Worm (Caenorhabditis elegans) whole organism, L4 larva: ENCODE measurements around the gene nhr-205.
A peak's percentile ranks its signal among the peaks of the same experiment; 100 is the strongest.

Experiments used
- F10B5.3 ChIP-seq: sonication (generic microtip); optimal IDR thresholded peaks from 2 replicates; lab custom pipeline; 2016; ENCODE audit warnings: mild to moderate bottlenecking, missing genetic modification characterization, missing compliant biosample characterization
- T26A8.4 ChIP-seq: fragments of 200-800 bp; sonication (Bioruptor generic); IDR thresholded peaks from 2 replicates; pipeline ENCODE4 v1.3.6; 2022; ENCODE audit warnings: missing genetic modification characterization, missing compliant biosample characterization
- Y105C5A.15 ChIP-seq: fragments of 200-800 bp; sonication (Bioruptor generic); IDR thresholded peaks from 2 replicates; pipeline ENCODE4 v1.3.6; 2022; ENCODE audit warnings: missing genetic modification characterization, missing compliant biosample characterization
- Y48G9A.11 ChIP-seq: fragments of 200-800 bp; sonication (Bioruptor generic); IDR thresholded peaks from 2 replicates; pipeline ENCODE4 v1.3.6; 2022; ENCODE audit warnings: missing genetic modification reagents, missing genetic modification characterization, missing compliant biosample characterization
- Y5F2A.4 ChIP-seq: fragments of 200-800 bp; sonication (Bioruptor generic); optimal IDR thresholded peaks from 2 replicates; lab custom pipeline; 2018; ENCODE audit warnings: mild to moderate bottlenecking, missing genetic modification characterization, missing compliant biosample characterization
- Y75B8A.6 ChIP-seq: fragments of 200-800 bp; sonication (Bioruptor generic); IDR thresholded peaks from 2 replicates; pipeline ENCODE4 v1.3.6; 2022; ENCODE audit warnings: missing genetic modification reagents, missing genetic modification characterization, missing compliant biosample characterization
- ZK337.2 ChIP-seq: fragments of 200-800 bp; sonication (Bioruptor generic); IDR thresholded peaks from 2 replicates; pipeline ENCODE4 v1.3.6; 2022; ENCODE audit warnings: missing genetic modification reagents, missing genetic modification characterization, missing compliant biosample characterization
- ZK546.5 ChIP-seq, 2 experiments: sonication (generic microtip); optimal IDR thresholded peaks; 2 replicates each; lab custom pipeline; 2017; ENCODE audit warnings: missing biosample characterization in 2 of 2, missing genetic modification characterization in 2 of 2
- aha-1 ChIP-seq: fragments of 150-350 bp; peaks from one replicate; lab custom pipeline; 2014; ENCODE audit warnings: missing biosample characterization, missing genetic modification characterization
- arid-1 ChIP-seq: fragments of 200-800 bp; sonication (Bioruptor generic); conservative IDR thresholded peaks from 2 replicates; pipeline ENCODE4 v1.3.6; 2022; ENCODE audit warnings: missing genetic modification reagents, missing genetic modification characterization, missing compliant biosample characterization
- ceh-28 ChIP-seq: fragments of 150-350 bp; optimal IDR thresholded peaks from 2 replicates; lab custom pipeline; 2014; ENCODE audit warnings: missing biosample characterization, missing genetic modification reagents, missing genetic modification characterization
- cey-2 ChIP-seq: sonication (generic microtip); optimal IDR thresholded peaks from 3 replicates; lab custom pipeline; 2017; ENCODE audit warnings: missing genetic modification characterization, mild to moderate bottlenecking, missing compliant biosample characterization, antibody characterized with exemption, borderline replicate concordance; ENCODE audit not compliant: insufficient read depth
- ctbp-1 ChIP-seq: fragments of 200-800 bp; sonication (Bioruptor generic); IDR thresholded peaks from 2 replicates; pipeline ENCODE4 v1.3.6; 2022; ENCODE audit warnings: missing genetic modification reagents, missing genetic modification characterization, missing compliant biosample characterization
- daf-16 ChIP-seq, 3 experiments: sonication (generic microtip); optimal IDR thresholded peaks; 2 replicates each; lab custom pipeline; 2016 to 2017; ENCODE audit warnings: missing genetic modification characterization in 3 of 3, missing genetic modification reagents in 3 of 3, mild to moderate bottlenecking in 2 of 3, missing compliant biosample characterization in 2 of 3, missing biosample characterization in 1 of 3, moderate library complexity in 1 of 3
- daf-19 ChIP-seq: fragments of 200-800 bp; sonication (Bioruptor generic); conservative IDR thresholded peaks from 2 replicates; pipeline ENCODE4 v1.3.6; 2022; ENCODE audit warnings: missing genetic modification characterization, missing compliant biosample characterization
- dmd-6 ChIP-seq: fragments of 200-800 bp; sonication (Bioruptor generic); IDR thresholded peaks from 2 replicates; pipeline ENCODE4 v1.3.6; 2022; ENCODE audit warnings: missing genetic modification reagents, missing genetic modification characterization, missing compliant biosample characterization
- dmd-9 ChIP-seq: fragments of 200-800 bp; sonication (Bioruptor generic); IDR thresholded peaks from 2 replicates; pipeline ENCODE4 v1.3.6; 2022; ENCODE audit warnings: missing genetic modification reagents, missing genetic modification characterization, missing compliant biosample characterization
- dve-1 ChIP-seq: sonication (generic microtip); optimal IDR thresholded peaks from 2 replicates; lab custom pipeline; 2017; ENCODE audit warnings: antibody characterized with exemption, mild to moderate bottlenecking, missing genetic modification characterization, missing compliant biosample characterization; ENCODE audit not compliant: insufficient read depth
- egl-27 ChIP-seq: sonication (generic microtip); optimal IDR thresholded peaks from 3 replicates; lab custom pipeline; 2017; ENCODE audit warnings: missing biosample characterization, missing genetic modification reagents, missing genetic modification characterization
- egl-43 ChIP-seq: fragments of 200-800 bp; sonication (Bioruptor generic); IDR thresholded peaks from 2 replicates; pipeline ENCODE4 v1.3.6; 2022; ENCODE audit warnings: missing genetic modification reagents, missing genetic modification characterization, missing compliant biosample characterization
- fos-1 ChIP-seq: fragments of 150-350 bp; optimal IDR thresholded peaks from 2 replicates; lab custom pipeline; 2014; ENCODE audit warnings: missing biosample characterization, missing genetic modification characterization
- hlh-11 ChIP-seq: fragments of 200-800 bp; sonication (Bioruptor generic); optimal IDR thresholded peaks from 2 replicates; lab custom pipeline; 2018; ENCODE audit warnings: mild to moderate bottlenecking, missing genetic modification characterization, missing compliant biosample characterization
- hlh-30 ChIP-seq: sonication (generic microtip); optimal IDR thresholded peaks from 2 replicates; lab custom pipeline; 2017; ENCODE audit warnings: antibody characterized with exemption, mild to moderate bottlenecking, missing genetic modification characterization, missing compliant biosample characterization; ENCODE audit not compliant: insufficient read depth
- mdl-1 ChIP-seq, 2 experiments: fragments of 150-350 bp in 1 of 2; sonication (generic microtip) in 1 of 2; optimal IDR thresholded peaks; 2 replicates each; lab custom pipeline; 2014 to 2017; ENCODE audit warnings: missing biosample characterization in 2 of 2, missing genetic modification characterization in 2 of 2
- mep-1 ChIP-seq: fragments of 150-350 bp; sonication (generic microtip); optimal IDR thresholded peaks from 3 replicates; lab custom pipeline; 2014; ENCODE audit warnings: missing biosample characterization, missing genetic modification characterization
- mxl-3 ChIP-seq: fragments of 200-800 bp; sonication (Bioruptor generic); optimal IDR thresholded peaks from 2 replicates; lab custom pipeline; 2018; ENCODE audit warnings: mild to moderate bottlenecking, missing genetic modification characterization, missing compliant biosample characterization
- nhr-102 ChIP-seq: sonication (generic microtip); optimal IDR thresholded peaks from 2 replicates; lab custom pipeline; 2016; ENCODE audit warnings: mild to moderate bottlenecking, missing genetic modification characterization, moderate library complexity, missing compliant biosample characterization
- nhr-25 ChIP-seq: sonication (generic microtip); optimal IDR thresholded peaks from 2 replicates; lab custom pipeline; 2017; ENCODE audit warnings: missing genetic modification characterization, mild to moderate bottlenecking, missing compliant biosample characterization, antibody characterized with exemption, moderate library complexity, borderline replicate concordance; ENCODE audit not compliant: insufficient read depth
- nhr-28 ChIP-seq: fragments of 150-350 bp; optimal IDR thresholded peaks from 2 replicates; lab custom pipeline; 2014; ENCODE audit warnings: missing biosample characterization, missing genetic modification characterization
- nhr-42 ChIP-seq: fragments of 200-800 bp; sonication (Bioruptor generic); IDR thresholded peaks from 2 replicates; pipeline ENCODE4 v1.3.6; 2022; ENCODE audit warnings: missing genetic modification characterization, missing compliant biosample characterization
- nhr-48 ChIP-seq: sonication (generic microtip); optimal IDR thresholded peaks from 2 replicates; lab custom pipeline; 2016; ENCODE audit warnings: mild to moderate bottlenecking, missing genetic modification characterization, missing compliant biosample characterization
- nhr-77 ChIP-seq: fragments of 150-350 bp; optimal IDR thresholded peaks from 2 replicates; lab custom pipeline; 2014; ENCODE audit warnings: missing biosample characterization, missing genetic modification characterization
- pha-4 ChIP-seq, 2 experiments: fragments of 150-350 bp in 1 of 2; fragments of 200-800 bp in 1 of 2; sonication (Bioruptor generic) in 1 of 2; IDR thresholded peaks in 1 of 2; optimal IDR thresholded peaks in 1 of 2; 2 replicates each; pipeline versions ENCODE4 v1.3.6 to Lab custom; 2014 to 2022; ENCODE audit warnings: missing genetic modification characterization in 2 of 2, missing genetic modification reagents in 2 of 2, missing biosample characterization in 1 of 2, missing compliant biosample characterization in 1 of 2
- php-3 ChIP-seq: fragments of 200-800 bp; sonication (Bioruptor generic); IDR thresholded peaks from 2 replicates; pipeline ENCODE4 v1.3.6; 2022; ENCODE audit warnings: missing genetic modification reagents, missing genetic modification characterization, missing compliant biosample characterization
- pqm-1 ChIP-seq: sonication (generic microtip); optimal IDR thresholded peaks from 2 replicates; lab custom pipeline; 2017; ENCODE audit warnings: missing biosample characterization, missing genetic modification characterization
- sdz-12 ChIP-seq: fragments of 200-800 bp; sonication (Bioruptor generic); optimal IDR thresholded peaks from 2 replicates; lab custom pipeline; 2018; ENCODE audit warnings: mild to moderate bottlenecking, missing genetic modification characterization, missing compliant biosample characterization
- tag-97 ChIP-seq: fragments of 200-800 bp; sonication (Bioruptor generic); IDR thresholded peaks from 2 replicates; pipeline ENCODE4 v1.3.6; 2022; ENCODE audit warnings: missing genetic modification characterization, missing compliant biosample characterization
- zip-2 ChIP-seq: fragments of 150-350 bp; optimal IDR thresholded peaks from 2 replicates; lab custom pipeline; 2014; ENCODE audit warnings: missing biosample characterization, missing genetic modification characterization
- ztf-7 ChIP-seq: fragments of 150-350 bp; optimal IDR thresholded peaks from 2 replicates; lab custom pipeline; 2014; ENCODE audit warnings: missing biosample characterization, missing genetic modification characterization

The nhr-205 gene

ce11 chrV:10111129-10111528 lies 29.6 kb upstream of the nhr-205 start:
- TF ChIP-seq daf-16 (GFP tag; optimal IDR thresholded peaks at IDR 0.05; lab: Kevin White, UChicago) (no peak), daf-16 (tag; optimal IDR thresholded peaks at IDR 0.05; lab: Kevin White, UChicago) (peak; percentile 53), daf-19 (GFP tag; lab: Robert Waterston, UW) (no peak), Y48G9A.11 (GFP tag; lab: Robert Waterston, UW) (no peak), Y5F2A.4 (GFP tag; lab: Kevin White, UChicago) (no peak), mdl-1 (tag; optimal IDR thresholded peaks at IDR 0.05; lab: Kevin White, UChicago) (no peak), egl-27 (tag; lab: Kevin White, UChicago) (no peak), pqm-1 (tag; lab: Kevin White, UChicago) (peak; percentile 44), nhr-28 (tag; lab: Kevin White, UChicago) (peak; percentile 17), tag-97 (no peak)

- no peak for TF ChIP-seq nhr-42 (GFP tag; lab: Robert Waterston, UW)
- no peak for TF ChIP-seq Y75B8A.6 (GFP tag; lab: Robert Waterston, UW)
- TF ChIP-seq ctbp-1 (GFP tag; lab: Robert Waterston, UW): no peak
- no peak for TF ChIP-seq arid-1 (GFP tag; lab: Robert Waterston, UW)
- no peak for TF ChIP-seq sdz-12
- no peak for TF ChIP-seq pha-4 (GFP tag; IDR thresholded peaks at IDR 0.05; lab: Robert Waterston, UW)
- no peak for TF ChIP-seq pha-4 (tag; optimal IDR thresholded peaks at IDR 0.05; lab: Kevin White, UChicago)
- TF ChIP-seq ceh-28 (tag; lab: Kevin White, UChicago): no peak
- TF ChIP-seq nhr-48 (tag; lab: Kevin White, UChicago): no peak
- TF ChIP-seq ZK337.2 (GFP tag; lab: Robert Waterston, UW): no peak
- TF ChIP-seq daf-19 (GFP tag; lab: Robert Waterston, UW): no peak
Measured at ce11 chrV:10107309-10107708, 25.7 kb upstream of the nhr-205 start, which contains the start of gene C08B6.11. TSS of gene C08B6.11 (plus strand) at chrV:10107609.

- no peak for TF ChIP-seq ZK546.5 (tag; optimal IDR thresholded peaks at IDR 0.05; lab: Kevin White, UChicago)
- TF ChIP-seq aha-1 (tag; lab: Kevin White, UChicago): peak; percentile 44
Measured at ce11 chrV:10105412-10105811, 23.8 kb upstream of the nhr-205 start, which contains the start of gene C08B6.2. TSS of gene C08B6.2 (plus strand) at chrV:10105712.

ce11 chrV:10104785-10105310 lies 23.3 kb upstream of the nhr-205 start, which contains the start of gene ugt-17:
TSS of gene ugt-17 (minus strand) at chrV:10104964.
- peak; percentile 61 for TF ChIP-seq nhr-77 (tag; lab: Kevin White, UChicago)
- no peak for TF ChIP-seq egl-43
- peak; percentile 7 for TF ChIP-seq nhr-102
- peak; percentile 60; the same call in 1 of the 2 replicates for TF ChIP-seq php-3 (GFP tag; lab: Robert Waterston, UW)
- no peak for TF ChIP-seq daf-16 (GFP tag; optimal IDR thresholded peaks at IDR 0.05; lab: Kevin White, UChicago)
- peak; percentile 91 for TF ChIP-seq daf-16 (tag; optimal IDR thresholded peaks at IDR 0.05; lab: Kevin White, UChicago)
- peak; percentile 74 for TF ChIP-seq pqm-1 (tag; lab: Kevin White, UChicago)
- peak; percentile 78 for TF ChIP-seq dmd-6
- peak; percentile 70 for TF ChIP-seq dve-1 (tag; lab: Kevin White, UChicago)
- no peak for TF ChIP-seq T26A8.4 (GFP tag; lab: Robert Waterston, UW)
- TF ChIP-seq hlh-11: peak; percentile 50
- peak; percentile 65 for TF ChIP-seq nhr-28 (tag; lab: Kevin White, UChicago)

ce11 chrV:10103811-10104210 lies 22.2 kb upstream of the nhr-205 start:
- TF ChIP-seq dve-1 (tag; lab: Kevin White, UChicago) (peak; percentile 29), pqm-1 (tag; lab: Kevin White, UChicago) (peak; percentile 34), aha-1 (tag; lab: Kevin White, UChicago) (peak; percentile 87), php-3 (GFP tag; lab: Robert Waterston, UW) (no peak), dmd-6 (0 out of 2 replicates have a peak, but pooled peaks have one; percentile 23), mep-1 (tag; lab: Kevin White, UChicago) (peak; percentile 38), hlh-30 (tag; lab: Kevin White, UChicago) (no peak), Y105C5A.15 (GFP tag; lab: Robert Waterston, UW) (no peak), cey-2 (tag; lab: Kevin White, UChicago) (no peak), F10B5.3 (tag; lab: Kevin White, UChicago) (no peak), nhr-42 (GFP tag; lab: Robert Waterston, UW) (no peak), hlh-11 (no peak), ztf-7 (peak; percentile 80), Y75B8A.6 (GFP tag; lab: Robert Waterston, UW) (no peak), dmd-9 (no peak), mxl-3 (no peak), zip-2 (no peak), nhr-25 (no peak), daf-16 (GFP tag; optimal IDR thresholded peaks at IDR 0.05; lab: Kevin White, UChicago) (no peak), daf-16 (tag; optimal IDR thresholded peaks at IDR 0.05; lab: Kevin White, UChicago) (peak; percentile 48), daf-19 (GFP tag; lab: Robert Waterston, UW) (no peak), fos-1 (tag; lab: Kevin White, UChicago) (no peak)
